Fruit fly (Drosophila melanogaster) whole organism, embryonic: Measurements from ENCODE around the gene akirin.

ENCODE experiments used
- Atf6 ChIP-seq: fragments of 200-800 bp; sonication (Bioruptor generic); IDR thresholded peaks from 2 replicates; pipeline ENCODE4 v1.3.6; 2022; ENCODE audit warnings: missing biosample characterization, missing genetic modification characterization
- B-H2 ChIP-seq: fragments of 200-800 bp; sonication (Bioruptor generic); optimal IDR thresholded peaks from 2 replicates; lab custom pipeline; 2018; ENCODE audit warnings: missing biosample characterization, mild to moderate bottlenecking, missing genetic modification characterization
- CG10959 ChIP-seq: fragments of 200-800 bp; sonication (Bioruptor generic); IDR thresholded peaks from 2 replicates; pipeline ENCODE4 v1.3.6; 2022; ENCODE audit warnings: missing biosample characterization, missing genetic modification characterization
- CG11695 ChIP-seq: fragments of 200-800 bp; sonication (Bioruptor generic); IDR thresholded peaks from 3 replicates; pipeline ENCODE4 v1.3.6; 2022; ENCODE audit warnings: missing biosample characterization, missing genetic modification characterization
- CG11696 ChIP-seq: fragments of 200-800 bp; sonication (Bioruptor generic); IDR thresholded peaks from 2 replicates; pipeline ENCODE4 v1.3.6; 2022; ENCODE audit warnings: missing biosample characterization, missing genetic modification characterization
- CG11723 ChIP-seq: fragments of 200-800 bp; sonication (Bioruptor generic); optimal IDR thresholded peaks from 2 replicates; lab custom pipeline; 2017; ENCODE audit warnings: missing biosample characterization, mild to moderate bottlenecking, missing genetic modification characterization
- CG13775 ChIP-seq: fragments of 200-800 bp; sonication (Bioruptor generic); optimal IDR thresholded peaks from 3 replicates; lab custom pipeline; 2017; ENCODE audit warnings: missing biosample characterization, mild to moderate bottlenecking, missing genetic modification characterization
- CG14965 ChIP-seq: fragments of 200-800 bp; sonication (Bioruptor generic); optimal IDR thresholded peaks from 2 replicates; lab custom pipeline; 2016; ENCODE audit warnings: missing biosample characterization, missing genetic modification characterization, borderline replicate concordance
- CG16863 ChIP-seq: fragments of 200-800 bp; sonication (Bioruptor generic); optimal IDR thresholded peaks from 3 replicates; lab custom pipeline; 2016; ENCODE audit warnings: missing biosample characterization, missing genetic modification characterization
- CG17385 ChIP-seq: fragments of 200-800 bp; sonication (Bioruptor generic); optimal IDR thresholded peaks from 3 replicates; lab custom pipeline; 2018; ENCODE audit warnings: missing biosample characterization, mild to moderate bottlenecking, missing genetic modification characterization
- CG1792 ChIP-seq: fragments of 200-800 bp; sonication (Bioruptor generic); optimal IDR thresholded peaks from 2 replicates; lab custom pipeline; 2016; ENCODE audit warnings: missing biosample characterization, missing genetic modification characterization
- CG2875 ChIP-seq: fragments of 200-800 bp; sonication (Bioruptor generic); optimal IDR thresholded peaks from 2 replicates; lab custom pipeline; 2017; ENCODE audit warnings: missing biosample characterization, mild to moderate bottlenecking, missing genetic modification characterization, missing genetic modification reagents
- CG31441 ChIP-seq: fragments of 200-800 bp; sonication (Bioruptor generic); IDR thresholded peaks from 2 replicates; pipeline ENCODE4 v1.3.6; 2022; ENCODE audit warnings: missing biosample characterization, missing genetic modification characterization
- CG3281 ChIP-seq: fragments of 200-800 bp; sonication (Bioruptor generic); optimal IDR thresholded peaks from 3 replicates; lab custom pipeline; 2017; ENCODE audit warnings: missing biosample characterization, mild to moderate bottlenecking, missing genetic modification characterization
- CG33557 ChIP-seq: fragments of 200-800 bp; sonication (Bioruptor generic); optimal IDR thresholded peaks from 2 replicates; lab custom pipeline; 2019; ENCODE audit warnings: missing biosample characterization, mild to moderate bottlenecking, missing genetic modification characterization, moderate library complexity
- CG3838 ChIP-seq: fragments of 200-800 bp; sonication (Bioruptor generic); optimal IDR thresholded peaks from 3 replicates; lab custom pipeline; 2016; ENCODE audit warnings: missing biosample characterization, missing genetic modification characterization
- CG5180 ChIP-seq: fragments of 200-800 bp; sonication (Bioruptor generic); optimal IDR thresholded peaks from 3 replicates; lab custom pipeline; 2017; ENCODE audit warnings: missing biosample characterization, missing genetic modification characterization, mild to moderate bottlenecking, moderate library complexity, missing genetic modification reagents
- CG5245 ChIP-seq: fragments of 200-800 bp; sonication (Bioruptor generic); optimal IDR thresholded peaks from 3 replicates; lab custom pipeline; 2016; ENCODE audit warnings: missing biosample characterization, missing genetic modification characterization
- CG5953 ChIP-seq: fragments of 200-800 bp; sonication (Bioruptor generic); IDR thresholded peaks from 2 replicates; pipeline ENCODE4 v1.3.6; 2022; ENCODE audit warnings: missing biosample characterization, missing genetic modification characterization
- CG6654 ChIP-seq: fragments of 200-800 bp; sonication (Bioruptor generic); optimal IDR thresholded peaks from 2 replicates; lab custom pipeline; 2017; ENCODE audit warnings: missing biosample characterization, mild to moderate bottlenecking, missing genetic modification characterization
- CG9437 ChIP-seq: fragments of 200-800 bp; sonication (Bioruptor generic); optimal IDR thresholded peaks from 2 replicates; lab custom pipeline; 2018; ENCODE audit warnings: missing biosample characterization, mild to moderate bottlenecking, missing genetic modification characterization
- CoRest ChIP-seq: fragments of 200-800 bp; sonication (Bioruptor generic); optimal IDR thresholded peaks from 3 replicates; lab custom pipeline; 2018; ENCODE audit warnings: missing biosample characterization, mild to moderate bottlenecking, missing genetic modification characterization, moderate library complexity
- Deaf1 ChIP-seq: fragments of 200-800 bp; optimal IDR thresholded peaks from 3 replicates; lab custom pipeline; 2019; ENCODE audit warnings: missing biosample characterization, mild to moderate bottlenecking, missing genetic modification characterization, moderate library complexity
- E2f1 ChIP-seq: fragments of 200-800 bp; sonication (Bioruptor generic); IDR thresholded peaks from 2 replicates; pipeline ENCODE4 v1.3.6; 2022; ENCODE audit warnings: missing biosample characterization, missing genetic modification characterization
- Ets65A ChIP-seq: fragments of 200-800 bp; sonication (Bioruptor generic); peaks from one replicate; lab custom pipeline; 2016; ENCODE audit warnings: missing biosample characterization, missing genetic modification characterization
- Lhr ChIP-seq: fragments of 200-800 bp; sonication (Bioruptor generic); optimal IDR thresholded peaks from 3 replicates; lab custom pipeline; 2017; ENCODE audit warnings: mild to moderate bottlenecking, missing biosample characterization, missing genetic modification reagents, missing genetic modification characterization
- Lim3 ChIP-seq: fragments of 200-800 bp; sonication (Bioruptor generic); IDR thresholded peaks from 2 replicates; pipeline ENCODE4 v1.3.6; 2022; ENCODE audit warnings: missing biosample characterization, missing genetic modification characterization
- NC2α ChIP-seq: fragments of 200-800 bp; sonication (Bioruptor generic); optimal IDR thresholded peaks from 2 replicates; lab custom pipeline; 2016; ENCODE audit warnings: missing biosample characterization, missing genetic modification characterization
- Pdp1 ChIP-seq, 2 experiments: fragments of 200-800 bp; sonication (Bioruptor generic); optimal IDR thresholded peaks; 3 replicates each; lab custom pipeline; 2016; ENCODE audit warnings: missing biosample characterization in 2 of 2, missing genetic modification characterization in 2 of 2, mild to moderate bottlenecking in 1 of 2, moderate library complexity in 1 of 2
- Poxn ChIP-seq: fragments of 200-800 bp; sonication (Bioruptor generic); IDR thresholded peaks from 2 replicates; pipeline ENCODE4 v1.3.6; 2022; ENCODE audit warnings: missing biosample characterization, missing genetic modification characterization
- ab ChIP-seq: fragments of 200-800 bp; sonication (Bioruptor generic); optimal IDR thresholded peaks from 2 replicates; lab custom pipeline; 2016; ENCODE audit warnings: missing biosample characterization, missing genetic modification characterization
- ac ChIP-seq: fragments of 200-800 bp; sonication (Bioruptor generic); optimal IDR thresholded peaks from 3 replicates; lab custom pipeline; 2017; ENCODE audit warnings: missing biosample characterization, mild to moderate bottlenecking, missing genetic modification characterization
- al ChIP-seq: fragments of 200-800 bp; sonication (Bioruptor generic); IDR thresholded peaks from 2 replicates; pipeline ENCODE4 v1.3.6; 2022; ENCODE audit warnings: missing biosample characterization, missing genetic modification characterization
- cg ChIP-seq: fragments of 200-800 bp; sonication (Bioruptor generic); optimal IDR thresholded peaks from 3 replicates; lab custom pipeline; 2019; ENCODE audit warnings: missing biosample characterization, mild to moderate bottlenecking, missing genetic modification characterization, moderate library complexity
- croc ChIP-seq: fragments of 200-800 bp; sonication (Bioruptor generic); conservative IDR thresholded peaks from 3 replicates; pipeline ENCODE4 v1.3.6; 2022; ENCODE audit warnings: missing biosample characterization, missing genetic modification characterization
- grn ChIP-seq: fragments of 200-800 bp; sonication (Bioruptor generic); optimal IDR thresholded peaks from 3 replicates; lab custom pipeline; 2017; ENCODE audit warnings: missing biosample characterization, missing genetic modification characterization
- hb ChIP-seq: fragments of 200-800 bp; sonication (Bioruptor generic); IDR thresholded peaks from 3 replicates; pipeline ENCODE4 v1.3.6; 2022; ENCODE audit warnings: missing biosample characterization, missing genetic modification characterization; ENCODE audit not compliant: partially characterized antibody
- kni ChIP-seq: fragments of 200-800 bp; sonication (Bioruptor generic); optimal IDR thresholded peaks from 3 replicates; lab custom pipeline; 2017; ENCODE audit warnings: mild to moderate bottlenecking, missing biosample characterization, missing genetic modification reagents, missing genetic modification characterization
- lbe ChIP-seq: fragments of 200-800 bp; sonication (Bioruptor generic); optimal IDR thresholded peaks from 2 replicates; lab custom pipeline; 2016; ENCODE audit warnings: missing biosample characterization, mild to moderate bottlenecking, missing genetic modification characterization
- lmd ChIP-seq: fragments of 200-800 bp; sonication (Bioruptor generic); IDR thresholded peaks from 2 replicates; pipeline ENCODE4 v1.3.6; 2022; ENCODE audit warnings: missing biosample characterization, missing genetic modification characterization
- maf-S ChIP-seq: fragments of 200-800 bp; sonication (Bioruptor generic); optimal IDR thresholded peaks from 2 replicates; lab custom pipeline; 2016; ENCODE audit warnings: missing biosample characterization, missing genetic modification characterization
- onecut ChIP-seq: fragments of 200-800 bp; sonication (Bioruptor generic); IDR thresholded peaks from 2 replicates; pipeline ENCODE4 v1.3.6; 2022; ENCODE audit warnings: missing biosample characterization, missing genetic modification characterization
- p53 ChIP-seq: fragments of 200-800 bp; sonication (Bioruptor generic); optimal IDR thresholded peaks from 2 replicates; lab custom pipeline; 2016; ENCODE audit warnings: missing biosample characterization, missing genetic modification characterization
- pho ChIP-seq: fragments of 200-800 bp; sonication (Bioruptor generic); optimal IDR thresholded peaks from 2 replicates; lab custom pipeline; 2016; ENCODE audit warnings: missing biosample characterization, missing genetic modification characterization
- sc ChIP-seq, 3 experiments: fragments of >200 bp in 2 of 3; fragments of 200-800 bp in 1 of 3; sonication (Bioruptor generic) in 1 of 3; optimal IDR thresholded peaks; 2 replicates in 2 of 3; 3 replicates in 1 of 3; lab custom pipeline; 2017; ENCODE audit warnings: mild to moderate bottlenecking in 1 of 3, missing biosample characterization in 1 of 3, missing genetic modification characterization in 1 of 3, missing genetic modification reagents in 1 of 3
- sima ChIP-seq: fragments of 200-800 bp; sonication (Bioruptor generic); optimal IDR thresholded peaks from 2 replicates; lab custom pipeline; 2016; ENCODE audit warnings: missing biosample characterization, missing genetic modification characterization
- sob ChIP-seq: fragments of 200-800 bp; sonication (Bioruptor generic); IDR thresholded peaks from 2 replicates; pipeline ENCODE4 v1.3.6; 2022; ENCODE audit warnings: missing biosample characterization, missing genetic modification characterization
- ssp ChIP-seq: fragments of 200-800 bp; sonication (Bioruptor generic); IDR thresholded peaks from 2 replicates; pipeline ENCODE4 v1.3.6; 2022; ENCODE audit warnings: missing biosample characterization, missing genetic modification characterization
- stwl ChIP-seq: fragments of 200-800 bp; sonication (Bioruptor generic); optimal IDR thresholded peaks from 3 replicates; lab custom pipeline; 2018; ENCODE audit warnings: missing biosample characterization, mild to moderate bottlenecking, missing genetic modification characterization, moderate library complexity
- tgo ChIP-seq: fragments of 200-800 bp; sonication (Bioruptor generic); IDR thresholded peaks from 3 replicates; pipeline ENCODE4 v1.3.6; 2022; ENCODE audit warnings: missing biosample characterization, missing genetic modification characterization
- twi ChIP-seq: fragments of 200-800 bp; optimal IDR thresholded peaks from 2 replicates; lab custom pipeline; 2019; ENCODE audit warnings: missing biosample characterization, mild to moderate bottlenecking, missing genetic modification characterization, moderate library complexity

akirin gene

dm6 chr3L:7359827-7360323, 9.8 kb upstream of the akirin start, which contains the start of gene pst (continued):
- TF ChIP-seq CG5245 (GFP tag; lab: Kevin White, UChicago) (no peak), CG31441 (GFP tag; lab: Robert Waterston, UW) (no peak), onecut (GFP tag; lab: Robert Waterston, UW) (peak; percentile 9; the same call in 1 of the 2 replicates), stwl (tag; lab: Kevin White, UChicago) (no peak), E2f1 (GFP tag; lab: Robert Waterston, UW) (peak; percentile 39; the same call in 1 of the 2 replicates), CoRest (tag; lab: Kevin White, UChicago) (peak; percentile 67), CG11723 (GFP tag; lab: Kevin White, UChicago) (no peak), CG10959 (no peak), CG2875 (GFP tag; lab: Kevin White, UChicago) (no peak), sob (peak; percentile 40; the same call in 1 of the 2 replicates), Lim3 (GFP tag; lab: Robert Waterston, UW) (no peak), ac (no peak), NC2α (GFP tag; lab: Kevin White, UChicago) (peak; percentile 14), al (GFP tag; lab: Robert Waterston, UW) (no peak), CG33557 (GFP tag; lab: Kevin White, UChicago) (no peak), sima (GFP tag; lab: Kevin White, UChicago) (no peak), Lhr (GFP tag; lab: Kevin White, UChicago) (no peak), lbe (GFP tag; lab: Kevin White, UChicago) (no peak), CG5180 (GFP tag; lab: Kevin White, UChicago) (no peak), Pdp1 (GFP tag; optimal IDR thresholded peaks at IDR 0.05; lab: Kevin White, UChicago) (no peak), Atf6 (peak; percentile 66), twi (tag; lab: Kevin White, UChicago) (no peak), sc (optimal IDR thresholded peaks at IDR 0.05; lab: Kevin White, UChicago) (no peak), sc (GFP tag; optimal IDR thresholded peaks at IDR 0.05; lab: Kevin White, UChicago) (no peak), cg (GFP tag; lab: Kevin White, UChicago) (no peak), B-H2 (GFP tag; lab: Kevin White, UChicago) (peak; percentile 46), ssp (GFP tag; lab: Robert Waterston, UW) (no peak), CG13775 (GFP tag; lab: Kevin White, UChicago) (no peak), pho (GFP tag; lab: Kevin White, UChicago) (peak; percentile 30), croc (no peak), CG3838 (GFP tag; lab: Kevin White, UChicago) (no peak), CG14965 (GFP tag; lab: Kevin White, UChicago) (no peak), Deaf1 (tag; lab: Kevin White, UChicago) (no peak), Ets65A (GFP tag; lab: Kevin White, UChicago) (no peak), lmd (GFP tag; lab: Robert Waterston, UW) (no peak), p53 (no peak), CG16863 (GFP tag; lab: Kevin White, UChicago) (no peak), Poxn (no peak), tgo (GFP tag; lab: Robert Waterston, UW) (no peak), CG6654 (GFP tag; lab: Kevin White, UChicago) (no peak), CG11695 (GFP tag; lab: Robert Waterston, UW) (0 out of 3 replicates have a peak, but pooled peaks have one; percentile 29), maf-S (GFP tag; lab: Kevin White, UChicago) (no peak), CG11696 (GFP tag; lab: Robert Waterston, UW) (no peak), CG1792 (GFP tag; lab: Kevin White, UChicago) (no peak), kni (peak; percentile 23), grn (no peak), CG3281 (GFP tag; lab: Kevin White, UChicago) (peak; percentile 62), CG9437 (GFP tag; lab: Kevin White, UChicago) (no peak), ab (no peak), hb (no peak), CG5953 (no peak; the same call in 1 of the 2 replicates), CG17385 (GFP tag; lab: Kevin White, UChicago) (peak; percentile 50)
